Worm (Caenorhabditis elegans) whole organism, L4 larva: ENCODE measurements around the gene C05D12.3.
A peak's percentile ranks its signal among the peaks of the same experiment; 100 is the strongest.

Experiments
- F49E8.2 ChIP-seq: sonication (generic microtip); optimal IDR thresholded peaks from 2 replicates; lab custom pipeline; 2016; ENCODE audit warnings: missing compliant biosample characterization, mild to moderate bottlenecking, missing genetic modification characterization, borderline replicate concordance
- R02D3.7 ChIP-seq: fragments of 150-350 bp; sonication (generic microtip); optimal IDR thresholded peaks from 3 replicates; lab custom pipeline; 2014; ENCODE audit warnings: missing biosample characterization, missing genetic modification characterization
- T26A8.4 ChIP-seq: fragments of 200-800 bp; sonication (Bioruptor generic); IDR thresholded peaks from 2 replicates; pipeline ENCODE4 v1.3.6; 2022; ENCODE audit warnings: missing genetic modification characterization, missing compliant biosample characterization
- Y105C5A.15 ChIP-seq: fragments of 200-800 bp; sonication (Bioruptor generic); IDR thresholded peaks from 2 replicates; pipeline ENCODE4 v1.3.6; 2022; ENCODE audit warnings: missing genetic modification characterization, missing compliant biosample characterization
- Y5F2A.4 ChIP-seq: fragments of 200-800 bp; sonication (Bioruptor generic); optimal IDR thresholded peaks from 2 replicates; lab custom pipeline; 2018; ENCODE audit warnings: mild to moderate bottlenecking, missing genetic modification characterization, missing compliant biosample characterization
- Y75B8A.6 ChIP-seq: fragments of 200-800 bp; sonication (Bioruptor generic); IDR thresholded peaks from 2 replicates; pipeline ENCODE4 v1.3.6; 2022; ENCODE audit warnings: missing genetic modification reagents, missing genetic modification characterization, missing compliant biosample characterization
- aly-2 ChIP-seq: sonication (generic microtip); optimal IDR thresholded peaks from 2 replicates; lab custom pipeline; 2018; ENCODE audit warnings: missing biosample characterization, missing genetic modification characterization
- ama-1 ChIP-seq: fragments of 150-350 bp; optimal IDR thresholded peaks from 2 replicates; lab custom pipeline; 2014; ENCODE audit warnings: inconsistent platforms, mixed read lengths
- attf-4 ChIP-seq: sonication (generic microtip); optimal IDR thresholded peaks from 3 replicates; lab custom pipeline; 2017; ENCODE audit warnings: missing biosample characterization, missing genetic modification characterization
- ceh-20 ChIP-seq: fragments of 200-800 bp; sonication (Bioruptor generic); IDR thresholded peaks from 2 replicates; pipeline ENCODE4 v1.3.6; 2022; ENCODE audit warnings: missing genetic modification reagents, missing genetic modification characterization, missing compliant biosample characterization
- ceh-62 ChIP-seq: sonication (generic microtip); optimal IDR thresholded peaks from 2 replicates; lab custom pipeline; 2017; ENCODE audit warnings: missing biosample characterization, missing genetic modification characterization
- ctbp-1 ChIP-seq: fragments of 200-800 bp; sonication (Bioruptor generic); IDR thresholded peaks from 2 replicates; pipeline ENCODE4 v1.3.6; 2022; ENCODE audit warnings: missing genetic modification reagents, missing genetic modification characterization, missing compliant biosample characterization
- daf-12 ChIP-seq: fragments of 150-350 bp; optimal IDR thresholded peaks from 2 replicates; lab custom pipeline; 2014; ENCODE audit warnings: missing biosample characterization, missing genetic modification reagents, missing genetic modification characterization
- daf-16 ChIP-seq, 3 experiments: sonication (generic microtip); optimal IDR thresholded peaks; 2 replicates each; lab custom pipeline; 2016 to 2017; ENCODE audit warnings: missing genetic modification characterization in 3 of 3, missing genetic modification reagents in 3 of 3, mild to moderate bottlenecking in 2 of 3, missing compliant biosample characterization in 2 of 3, missing biosample characterization in 1 of 3, moderate library complexity in 1 of 3
- daf-19 ChIP-seq: fragments of 200-800 bp; sonication (Bioruptor generic); conservative IDR thresholded peaks from 2 replicates; pipeline ENCODE4 v1.3.6; 2022; ENCODE audit warnings: missing genetic modification characterization, missing compliant biosample characterization
- duxl-1 ChIP-seq: sonication (generic microtip); optimal IDR thresholded peaks from 2 replicates; lab custom pipeline; 2016; ENCODE audit warnings: mild to moderate bottlenecking, missing genetic modification characterization, moderate library complexity, missing compliant biosample characterization; ENCODE audit not compliant: poor library complexity
- egl-43 ChIP-seq: fragments of 200-800 bp; sonication (Bioruptor generic); IDR thresholded peaks from 2 replicates; pipeline ENCODE4 v1.3.6; 2022; ENCODE audit warnings: missing genetic modification reagents, missing genetic modification characterization, missing compliant biosample characterization
- gei-8 ChIP-seq: fragments of 200-800 bp; sonication (Bioruptor generic); optimal IDR thresholded peaks from 2 replicates; lab custom pipeline; 2018; ENCODE audit warnings: mild to moderate bottlenecking, missing genetic modification characterization, missing compliant biosample characterization
- hif-1 ChIP-seq, 2 experiments: sonication (generic microtip); optimal IDR thresholded peaks; 2 replicates each; lab custom pipeline; 2016 to 2017; ENCODE audit warnings: missing compliant biosample characterization in 2 of 2, missing genetic modification characterization in 2 of 2, missing genetic modification reagents in 2 of 2, missing genotype in 2 of 2, mild to moderate bottlenecking in 1 of 2
- hlh-11 ChIP-seq: fragments of 200-800 bp; sonication (Bioruptor generic); optimal IDR thresholded peaks from 2 replicates; lab custom pipeline; 2018; ENCODE audit warnings: mild to moderate bottlenecking, missing genetic modification characterization, missing compliant biosample characterization
- hlh-30 ChIP-seq: sonication (generic microtip); optimal IDR thresholded peaks from 2 replicates; lab custom pipeline; 2017; ENCODE audit warnings: antibody characterized with exemption, mild to moderate bottlenecking, missing genetic modification characterization, missing compliant biosample characterization; ENCODE audit not compliant: insufficient read depth
- jun-1 ChIP-seq: fragments of 150-350 bp; optimal IDR thresholded peaks from 2 replicates; lab custom pipeline; 2014; ENCODE audit warnings: missing biosample characterization, missing genetic modification reagents, missing genetic modification characterization
- lim-7 ChIP-seq: fragments of 200-800 bp; sonication (Bioruptor generic); IDR thresholded peaks from 2 replicates; pipeline ENCODE4 v1.3.6; 2022; ENCODE audit warnings: missing genetic modification characterization, missing compliant biosample characterization
- lin-1 ChIP-seq: fragments of 200-800 bp; sonication (Bioruptor generic); IDR thresholded peaks from 2 replicates; pipeline ENCODE4 v1.3.6; 2022; ENCODE audit warnings: missing genetic modification reagents, missing genetic modification characterization, missing compliant biosample characterization
- lin-29 ChIP-seq: fragments of 200-800 bp; sonication (Bioruptor generic); IDR thresholded peaks from 2 replicates; pipeline ENCODE4 v1.3.6; 2022; ENCODE audit warnings: missing genetic modification reagents, missing genetic modification characterization, missing compliant biosample characterization
- lsy-2 ChIP-seq, 2 experiments: fragments of 150-350 bp in 1 of 2; sonication (generic microtip) in 1 of 2; optimal IDR thresholded peaks; 2 replicates each; lab custom pipeline; 2014 to 2017; ENCODE audit warnings: missing biosample characterization in 2 of 2, missing genetic modification characterization in 2 of 2
- madf-9 ChIP-seq: fragments of 200-800 bp; sonication (Bioruptor generic); conservative IDR thresholded peaks from 2 replicates; pipeline ENCODE4 v1.3.6; 2022; ENCODE audit warnings: missing genetic modification reagents, missing genetic modification characterization, missing compliant biosample characterization
- mdt-29 ChIP-seq: fragments of 200-800 bp; sonication (Bioruptor generic); IDR thresholded peaks from 2 replicates; pipeline ENCODE4 v1.3.6; 2022; ENCODE audit warnings: missing genetic modification reagents, missing genetic modification characterization, missing compliant biosample characterization
- mep-1 ChIP-seq: fragments of 150-350 bp; sonication (generic microtip); optimal IDR thresholded peaks from 3 replicates; lab custom pipeline; 2014; ENCODE audit warnings: missing biosample characterization, missing genetic modification characterization
- mes-2 ChIP-seq: sonication (generic microtip); optimal IDR thresholded peaks from 2 replicates; lab custom pipeline; 2016; ENCODE audit warnings: missing genotype, mild to moderate bottlenecking, missing genetic modification characterization, missing compliant biosample characterization; ENCODE audit not compliant: poor library complexity, severe bottlenecking
- nhr-10 ChIP-seq: fragments of 150-350 bp; optimal IDR thresholded peaks from 2 replicates; lab custom pipeline; 2014; ENCODE audit warnings: missing biosample characterization, missing genetic modification characterization
- nhr-11 ChIP-seq: fragments of 150-350 bp; optimal IDR thresholded peaks from 2 replicates; lab custom pipeline; 2014; ENCODE audit warnings: missing biosample characterization, missing genetic modification characterization
- nhr-28 ChIP-seq: fragments of 150-350 bp; optimal IDR thresholded peaks from 2 replicates; lab custom pipeline; 2014; ENCODE audit warnings: missing biosample characterization, missing genetic modification characterization
- nhr-6 ChIP-seq: fragments of 150-350 bp; optimal IDR thresholded peaks from 2 replicates; lab custom pipeline; 2014; ENCODE audit warnings: missing biosample characterization, missing genetic modification characterization
- nhr-76 ChIP-seq: fragments of 150-350 bp; optimal IDR thresholded peaks from 2 replicates; lab custom pipeline; 2014; ENCODE audit warnings: missing biosample characterization, missing genetic modification characterization
- php-3 ChIP-seq: fragments of 200-800 bp; sonication (Bioruptor generic); IDR thresholded peaks from 2 replicates; pipeline ENCODE4 v1.3.6; 2022; ENCODE audit warnings: missing genetic modification reagents, missing genetic modification characterization, missing compliant biosample characterization
- pqm-1 ChIP-seq: sonication (generic microtip); optimal IDR thresholded peaks from 2 replicates; lab custom pipeline; 2017; ENCODE audit warnings: missing biosample characterization, missing genetic modification characterization
- saeg-2 ChIP-seq: fragments of 200-800 bp; sonication (Bioruptor generic); IDR thresholded peaks from 2 replicates; pipeline ENCODE4 v1.3.6; 2022; ENCODE audit warnings: missing genetic modification reagents, missing genetic modification characterization, missing compliant biosample characterization
- sdz-12 ChIP-seq: fragments of 200-800 bp; sonication (Bioruptor generic); optimal IDR thresholded peaks from 2 replicates; lab custom pipeline; 2018; ENCODE audit warnings: mild to moderate bottlenecking, missing genetic modification characterization, missing compliant biosample characterization
- set-16 ChIP-seq: fragments of 200-800 bp; sonication (Bioruptor generic); IDR thresholded peaks from 2 replicates; pipeline ENCODE4 v1.3.6; 2022; ENCODE audit warnings: missing genetic modification reagents, missing genetic modification characterization, missing compliant biosample characterization
- skn-1 ChIP-seq: fragments of 150-350 bp; optimal IDR thresholded peaks from 2 replicates; lab custom pipeline; 2014; ENCODE audit warnings: missing biosample characterization, missing genetic modification characterization
- snpc-4 ChIP-seq: fragments of 150-350 bp; optimal IDR thresholded peaks from 2 replicates; lab custom pipeline; 2014; ENCODE audit warnings: missing biosample characterization, missing genetic modification characterization
- spr-1 ChIP-seq: sonication (generic microtip); optimal IDR thresholded peaks from 2 replicates; lab custom pipeline; 2016; ENCODE audit warnings: mild to moderate bottlenecking, missing genetic modification characterization, missing compliant biosample characterization
- spr-3 ChIP-seq: fragments of 200-800 bp; sonication (Bioruptor generic); optimal IDR thresholded peaks from 2 replicates; lab custom pipeline; 2018; ENCODE audit warnings: mild to moderate bottlenecking, missing genetic modification characterization, missing compliant biosample characterization
- tag-97 ChIP-seq: fragments of 200-800 bp; sonication (Bioruptor generic); IDR thresholded peaks from 2 replicates; pipeline ENCODE4 v1.3.6; 2022; ENCODE audit warnings: missing genetic modification characterization, missing compliant biosample characterization
- tra-1 ChIP-seq: fragments of 200-800 bp; sonication (Bioruptor generic); IDR thresholded peaks from 2 replicates; pipeline ENCODE4 v1.3.6; 2022; ENCODE audit warnings: missing genetic modification reagents, missing genetic modification characterization, missing compliant biosample characterization
- unc-39 ChIP-seq: sonication (generic microtip); optimal IDR thresholded peaks from 2 replicates; lab custom pipeline; 2017; ENCODE audit warnings: missing biosample characterization, missing genetic modification characterization
- zfp-3 ChIP-seq: fragments of 200-800 bp; sonication (Bioruptor generic); conservative IDR thresholded peaks from 2 replicates; pipeline ENCODE4 v1.3.6; 2022; ENCODE audit warnings: missing genetic modification reagents, missing genetic modification characterization, missing compliant biosample characterization
- zip-2 ChIP-seq: fragments of 150-350 bp; optimal IDR thresholded peaks from 2 replicates; lab custom pipeline; 2014; ENCODE audit warnings: missing biosample characterization, missing genetic modification characterization
- ztf-7 ChIP-seq: fragments of 150-350 bp; optimal IDR thresholded peaks from 2 replicates; lab custom pipeline; 2014; ENCODE audit warnings: missing biosample characterization, missing genetic modification characterization

C05D12.3 gene

DNA sequence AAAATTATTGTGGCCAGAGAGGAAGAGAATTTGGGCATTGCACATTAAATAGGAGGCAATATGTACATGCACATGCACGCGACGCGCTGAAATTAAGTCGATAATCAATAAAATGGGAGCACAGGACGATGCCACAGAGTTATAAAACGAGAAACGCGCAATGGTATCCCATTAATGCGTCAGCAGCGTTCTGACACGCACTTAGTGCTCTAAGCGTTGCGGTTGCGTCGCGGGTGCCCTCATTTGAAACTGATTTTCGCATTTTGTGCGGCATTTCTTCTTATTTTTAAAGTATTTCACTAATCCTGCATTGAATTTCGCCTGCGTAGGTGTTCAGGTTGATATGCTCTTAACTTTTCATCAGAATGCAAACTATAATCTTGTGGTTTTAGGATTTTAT is 28.0 kb downstream of the C05D12.3 start, which contains the start of gene rsp-1 (continued):
- TF ChIP-seq ceh-62 (tag; lab: Kevin White, UChicago) (no peak), ama-1 (lab: Kevin White, UChicago) (peak; percentile 35), jun-1 (tag; lab: Kevin White, UChicago) (peak; percentile 72), zip-2 (peak; percentile 55), daf-16 (GFP tag; optimal IDR thresholded peaks at IDR 0.05; lab: Kevin White, UChicago) (peak; percentile 15 to 28), daf-16 (tag; optimal IDR thresholded peaks at IDR 0.05; lab: Kevin White, UChicago) (peak; percentile 65), Y5F2A.4 (GFP tag; lab: Kevin White, UChicago) (no peak), T26A8.4 (GFP tag; lab: Robert Waterston, UW) (peak; percentile 84), attf-4 (tag; lab: Kevin White, UChicago) (no peak), egl-43 (peak; percentile 73; the same call in 1 of the 2 replicates), tag-97 (GFP tag; lab: Robert Waterston, UW) (no peak), saeg-2 (GFP tag; lab: Robert Waterston, UW) (no peak), ctbp-1 (GFP tag; lab: Robert Waterston, UW) (peak; percentile 61; the same call in 1 of the 2 replicates), hlh-30 (tag; lab: Kevin White, UChicago) (peak; percentile 85), zfp-3 (GFP tag; lab: Robert Waterston, UW) (peak; percentile 79; the same call in 1 of the 2 replicates), lin-1 (GFP tag; lab: Robert Waterston, UW) (peak; percentile 80), R02D3.7 (no peak), daf-12 (no peak), lin-29 (peak; percentile 64; the same call in 1 of the 2 replicates), ceh-20 (GFP tag; lab: Robert Waterston, UW) (peak; percentile 76), ztf-7 (tag; lab: Kevin White, UChicago) (peak; percentile 23), pqm-1 (peak; percentile 41), daf-19 (GFP tag; lab: Robert Waterston, UW) (peak; percentile 81), tra-1 (GFP tag; lab: Robert Waterston, UW) (peak; percentile 81), hlh-11 (tag; lab: Kevin White, UChicago) (peak; percentile 91), nhr-6 (peak; percentile 93), sdz-12 (GFP tag; lab: Kevin White, UChicago) (no peak), lsy-2 (tag; optimal IDR thresholded peaks at IDR 0.05; lab: Kevin White, UChicago) (peak; percentile 74 to 94), unc-39 (tag; lab: Kevin White, UChicago) (no peak), madf-9 (peak; percentile 75; the same call in 1 of the 2 replicates), duxl-1 (tag; lab: Kevin White, UChicago) (peak; percentile 85), nhr-11 (tag; lab: Kevin White, UChicago) (peak; percentile 77), nhr-10 (tag; lab: Kevin White, UChicago) (no peak), set-16 (GFP tag; lab: Robert Waterston, UW) (0 out of 2 replicates have a peak, but pooled peaks have one; percentile 7), mep-1 (tag; lab: Kevin White, UChicago) (peak; percentile 95), F49E8.2 (tag; lab: Kevin White, UChicago) (peak; percentile 34), spr-3 (GFP tag; lab: Kevin White, UChicago) (peak; percentile 49), skn-1 (tag; lab: Kevin White, UChicago) (no peak), nhr-76 (tag; lab: Kevin White, UChicago) (no peak), aly-2 (tag; lab: Kevin White, UChicago) (no peak), nhr-28 (tag; lab: Kevin White, UChicago) (peak; percentile 79), gei-8 (no peak), Y105C5A.15 (GFP tag; lab: Robert Waterston, UW) (no peak), spr-1 (peak; percentile 80), snpc-4 (tag; lab: Kevin White, UChicago) (no peak), php-3 (GFP tag; lab: Robert Waterston, UW) (peak; percentile 76), mdt-29 (GFP tag; lab: Robert Waterston, UW) (0 out of 2 replicates have a peak, but pooled peaks have one; percentile 11), mes-2 (tag; lab: Kevin White, UChicago) (peak; percentile 95), hif-1 (tag; optimal IDR thresholded peaks at IDR 0.05; lab: Kevin White, UChicago) (peak; percentile 3 to 79), Y75B8A.6 (GFP tag; lab: Robert Waterston, UW) (no peak), lim-7 (GFP tag; lab: Robert Waterston, UW) (no peak)
